Worm (Caenorhabditis elegans) whole organism, midembryonic: ENCODE results near the gene dnj-26.

Experiments used
- med-1 ChIP-seq: sonication (generic microtip); optimal IDR thresholded peaks from 2 replicates; lab custom pipeline; 2017; ENCODE audit warnings: missing genetic modification characterization, mild to moderate bottlenecking, missing compliant biosample characterization, antibody characterized with exemption, missing genetic modification reagents; ENCODE audit not compliant: insufficient read depth
- tab-1 ChIP-seq: fragments of 200-800 bp; sonication (Bioruptor generic); IDR thresholded peaks from 2 replicates; pipeline ENCODE4 v1.3.6; 2022; ENCODE audit warnings: missing genetic modification characterization, missing compliant biosample characterization

- TF ChIP-seq tab-1 (GFP tag; lab: Robert Waterston, UW): no peak
- TF ChIP-seq med-1 (GFP tag; lab: Kevin White, UChicago): no peak
Measured at ce11 chrIV:12227012-12227411, 25.5 kb downstream of the dnj-26 start, which contains the start of gene mlt-3.
